Fruit fly (Drosophila melanogaster) whole organism: ENCODE measurements around the gene mRpS34.

ENCODE experiments used
- Dll ChIP-seq: fragments of >200 bp; optimal IDR thresholded peaks from 2 replicates; lab custom pipeline; 2017
- EcR ChIP-seq, 2 experiments: fragments of >200 bp; optimal IDR thresholded peaks; 2 replicates each; lab custom pipeline; 2017; ENCODE audit warnings: missing biosample characterization in 2 of 2, missing genetic modification characterization in 2 of 2, missing genetic modification reagents in 2 of 2
- pan ChIP-seq: fragments of >200 bp; optimal IDR thresholded peaks from 2 replicates; lab custom pipeline; 2017
- psq ChIP-seq: fragments of >200 bp; optimal IDR thresholded peaks from 2 replicates; lab custom pipeline; 2017
- usp ChIP-seq: fragments of >200 bp; optimal IDR thresholded peaks from 2 replicates; lab custom pipeline; 2017; ENCODE audit warnings: missing biosample characterization, missing genetic modification characterization, mixed read lengths

dm6 chr3L:16354197-16354596 is 6.3 kb downstream of the mRpS34 start, which contains the start of gene Pdh:
- TF ChIP-seq psq (lab: Kevin White, UChicago) = no peak
- no peak for TF ChIP-seq EcR (GFP tag; optimal IDR thresholded peaks at IDR 0.05; lab: Kevin White, UChicago)
- no peak for TF ChIP-seq pan (lab: Kevin White, UChicago)
- no peak for TF ChIP-seq Dll (lab: Kevin White, UChicago)
- TF ChIP-seq usp = no peak
